Worm (Caenorhabditis elegans) whole organism, L3 larva: ENCODE results near the gene bcc-1.

ENCODE experiments used
- ama-1 ChIP-seq: fragments of 150-350 bp; optimal IDR thresholded peaks from 2 replicates; lab custom pipeline; 2018
- ceh-82 ChIP-seq: fragments of 150-350 bp; optimal IDR thresholded peaks from 2 replicates; lab custom pipeline; 2014; ENCODE audit warnings: missing biosample characterization, missing genetic modification characterization
- egl-27 ChIP-seq: sonication (generic microtip); optimal IDR thresholded peaks from 4 replicates; lab custom pipeline; 2017; ENCODE audit warnings: missing biosample characterization, missing genetic modification reagents, missing genetic modification characterization
- eor-1 ChIP-seq, 2 experiments: fragments of 150-350 bp; optimal IDR thresholded peaks; 2 replicates each; lab custom pipeline; 2014 to 2018; ENCODE audit warnings: missing biosample characterization in 2 of 2, missing genetic modification characterization in 2 of 2
- lin-15B ChIP-seq: fragments of 150-350 bp; optimal IDR thresholded peaks from 2 replicates; lab custom pipeline; 2014; ENCODE audit warnings: missing biosample characterization, missing genetic modification characterization
- mdl-1 ChIP-seq: fragments of 150-350 bp; optimal IDR thresholded peaks from 2 replicates; lab custom pipeline; 2014; ENCODE audit warnings: missing biosample characterization, missing genetic modification characterization
- nhr-76 ChIP-seq: fragments of 150-350 bp; sonication (generic microtip); optimal IDR thresholded peaks from 5 replicates; lab custom pipeline; 2014; ENCODE audit warnings: missing biosample characterization, missing genetic modification characterization
- ztf-4 ChIP-seq: fragments of 150-350 bp; optimal IDR thresholded peaks from 2 replicates; lab custom pipeline; 2014; ENCODE audit warnings: missing biosample characterization, missing genetic modification characterization

- TF ChIP-seq ceh-82 (tag; lab: Kevin White, UChicago) (no peak), ztf-4 (tag; lab: Kevin White, UChicago) (no peak), ama-1 (lab: Kevin White, UChicago) (no peak), mdl-1 (no peak), lin-15B (tag; lab: Kevin White, UChicago) (no peak), egl-27 (tag; lab: Kevin White, UChicago) (no peak), eor-1 (tag; optimal IDR thresholded peaks at IDR 0.05; lab: Kevin White, UChicago) (no peak), nhr-76 (no peak)
Observed at ce11 chrIV:11125604-11126003, 33.3 kb upstream of the bcc-1 start.
